Worm (Caenorhabditis elegans) whole organism, L4 larva: Measurements from ENCODE around the gene inx-3.

Experiments used
- D1046.2 ChIP-seq: fragments of 200-800 bp; sonication (Bioruptor generic); IDR thresholded peaks from 2 replicates; pipeline ENCODE4 v1.3.6; 2022; ENCODE audit warnings: missing genetic modification characterization, missing compliant biosample characterization
- F44E2.7 ChIP-seq: fragments of 200-800 bp; sonication (Bioruptor generic); IDR thresholded peaks from 2 replicates; pipeline ENCODE4 v2.1.2; 2022; ENCODE audit warnings: missing genetic modification characterization, missing compliant biosample characterization
- R02D3.7 ChIP-seq: fragments of 150-350 bp; sonication (generic microtip); optimal IDR thresholded peaks from 3 replicates; lab custom pipeline; 2014; ENCODE audit warnings: missing biosample characterization, missing genetic modification characterization
- T20F7.1 ChIP-seq: fragments of 200-800 bp; sonication (Bioruptor generic); optimal IDR thresholded peaks from 2 replicates; lab custom pipeline; 2018; ENCODE audit warnings: mild to moderate bottlenecking, missing genetic modification characterization, missing compliant biosample characterization
- T26A8.4 ChIP-seq: fragments of 200-800 bp; sonication (Bioruptor generic); IDR thresholded peaks from 2 replicates; pipeline ENCODE4 v1.3.6; 2022; ENCODE audit warnings: missing genetic modification characterization, missing compliant biosample characterization
- Y75B8A.6 ChIP-seq: fragments of 200-800 bp; sonication (Bioruptor generic); IDR thresholded peaks from 2 replicates; pipeline ENCODE4 v1.3.6; 2022; ENCODE audit warnings: missing genetic modification reagents, missing genetic modification characterization, missing compliant biosample characterization
- aha-1 ChIP-seq: fragments of 150-350 bp; peaks from one replicate; lab custom pipeline; 2014; ENCODE audit warnings: missing biosample characterization, missing genetic modification characterization
- ama-1 ChIP-seq: fragments of 150-350 bp; optimal IDR thresholded peaks from 2 replicates; lab custom pipeline; 2014; ENCODE audit warnings: inconsistent platforms, mixed read lengths
- ceh-62 ChIP-seq: sonication (generic microtip); optimal IDR thresholded peaks from 2 replicates; lab custom pipeline; 2017; ENCODE audit warnings: missing biosample characterization, missing genetic modification characterization
- daf-16 ChIP-seq, 3 experiments: sonication (generic microtip); optimal IDR thresholded peaks; 2 replicates each; lab custom pipeline; 2016 to 2017; ENCODE audit warnings: missing genetic modification characterization in 3 of 3, missing genetic modification reagents in 3 of 3, mild to moderate bottlenecking in 2 of 3, missing compliant biosample characterization in 2 of 3, missing biosample characterization in 1 of 3, moderate library complexity in 1 of 3
- dmd-6 ChIP-seq: fragments of 200-800 bp; sonication (Bioruptor generic); IDR thresholded peaks from 2 replicates; pipeline ENCODE4 v1.3.6; 2022; ENCODE audit warnings: missing genetic modification reagents, missing genetic modification characterization, missing compliant biosample characterization
- dmd-8 ChIP-seq: fragments of 200-800 bp; sonication (Bioruptor generic); IDR thresholded peaks from 2 replicates; pipeline ENCODE4 v1.3.6; 2022; ENCODE audit warnings: missing genetic modification characterization, missing compliant biosample characterization
- dpl-1 ChIP-seq: fragments of 150-350 bp; optimal IDR thresholded peaks from 2 replicates; lab custom pipeline; 2014; ENCODE audit warnings: missing biosample characterization, missing genetic modification reagents, missing genetic modification characterization
- dve-1 ChIP-seq: sonication (generic microtip); optimal IDR thresholded peaks from 2 replicates; lab custom pipeline; 2017; ENCODE audit warnings: antibody characterized with exemption, mild to moderate bottlenecking, missing genetic modification characterization, missing compliant biosample characterization; ENCODE audit not compliant: insufficient read depth
- egl-43 ChIP-seq: fragments of 200-800 bp; sonication (Bioruptor generic); IDR thresholded peaks from 2 replicates; pipeline ENCODE4 v1.3.6; 2022; ENCODE audit warnings: missing genetic modification reagents, missing genetic modification characterization, missing compliant biosample characterization
- fos-1 ChIP-seq: fragments of 150-350 bp; optimal IDR thresholded peaks from 2 replicates; lab custom pipeline; 2014; ENCODE audit warnings: missing biosample characterization, missing genetic modification characterization
- hif-1 ChIP-seq, 2 experiments: sonication (generic microtip); optimal IDR thresholded peaks; 2 replicates each; lab custom pipeline; 2016 to 2017; ENCODE audit warnings: missing compliant biosample characterization in 2 of 2, missing genetic modification characterization in 2 of 2, missing genetic modification reagents in 2 of 2, missing genotype in 2 of 2, mild to moderate bottlenecking in 1 of 2
- hlh-30 ChIP-seq: sonication (generic microtip); optimal IDR thresholded peaks from 2 replicates; lab custom pipeline; 2017; ENCODE audit warnings: antibody characterized with exemption, mild to moderate bottlenecking, missing genetic modification characterization, missing compliant biosample characterization; ENCODE audit not compliant: insufficient read depth
- hmg-1.1 ChIP-seq: fragments of 200-800 bp; sonication (Bioruptor generic); IDR thresholded peaks from 2 replicates; pipeline ENCODE4 v1.3.6; 2022; ENCODE audit warnings: missing genetic modification reagents, missing genetic modification characterization, missing compliant biosample characterization
- lin-13 ChIP-seq: fragments of 150-350 bp; optimal IDR thresholded peaks from 2 replicates; lab custom pipeline; 2014; ENCODE audit warnings: missing biosample characterization, missing genetic modification reagents, missing genetic modification characterization
- lin-15B ChIP-seq: fragments of 150-350 bp; sonication (generic microtip); optimal IDR thresholded peaks from 3 replicates; lab custom pipeline; 2014; ENCODE audit warnings: missing biosample characterization, missing genetic modification characterization
- lin-38 ChIP-seq: fragments of 200-800 bp; sonication (Bioruptor generic); IDR thresholded peaks from 2 replicates; pipeline ENCODE4 v1.3.6; 2022; ENCODE audit warnings: missing genetic modification reagents, missing genetic modification characterization, missing compliant biosample characterization
- lir-3 ChIP-seq: sonication (generic microtip); optimal IDR thresholded peaks from 2 replicates; lab custom pipeline; 2016; ENCODE audit warnings: mild to moderate bottlenecking, missing genetic modification characterization, missing compliant biosample characterization
- lsy-2 ChIP-seq, 2 experiments: fragments of 150-350 bp in 1 of 2; sonication (generic microtip) in 1 of 2; optimal IDR thresholded peaks; 2 replicates each; lab custom pipeline; 2014 to 2017; ENCODE audit warnings: missing biosample characterization in 2 of 2, missing genetic modification characterization in 2 of 2
- madf-9 ChIP-seq: fragments of 200-800 bp; sonication (Bioruptor generic); conservative IDR thresholded peaks from 2 replicates; pipeline ENCODE4 v1.3.6; 2022; ENCODE audit warnings: missing genetic modification reagents, missing genetic modification characterization, missing compliant biosample characterization
- mdt-29 ChIP-seq: fragments of 200-800 bp; sonication (Bioruptor generic); IDR thresholded peaks from 2 replicates; pipeline ENCODE4 v1.3.6; 2022; ENCODE audit warnings: missing genetic modification reagents, missing genetic modification characterization, missing compliant biosample characterization
- mep-1 ChIP-seq: fragments of 150-350 bp; sonication (generic microtip); optimal IDR thresholded peaks from 3 replicates; lab custom pipeline; 2014; ENCODE audit warnings: missing biosample characterization, missing genetic modification characterization
- mes-2 ChIP-seq: sonication (generic microtip); optimal IDR thresholded peaks from 2 replicates; lab custom pipeline; 2016; ENCODE audit warnings: missing genotype, mild to moderate bottlenecking, missing genetic modification characterization, missing compliant biosample characterization; ENCODE audit not compliant: poor library complexity, severe bottlenecking
- mxl-2 ChIP-seq: fragments of 200-800 bp; sonication (Bioruptor generic); conservative IDR thresholded peaks from 2 replicates; pipeline ENCODE4 v1.3.6; 2022; ENCODE audit warnings: missing genetic modification reagents, missing genetic modification characterization, missing compliant biosample characterization
- mxl-3 ChIP-seq: fragments of 200-800 bp; sonication (Bioruptor generic); optimal IDR thresholded peaks from 2 replicates; lab custom pipeline; 2018; ENCODE audit warnings: mild to moderate bottlenecking, missing genetic modification characterization, missing compliant biosample characterization
- nhr-102 ChIP-seq: sonication (generic microtip); optimal IDR thresholded peaks from 2 replicates; lab custom pipeline; 2016; ENCODE audit warnings: mild to moderate bottlenecking, missing genetic modification characterization, moderate library complexity, missing compliant biosample characterization
- nhr-11 ChIP-seq: fragments of 150-350 bp; optimal IDR thresholded peaks from 2 replicates; lab custom pipeline; 2014; ENCODE audit warnings: missing biosample characterization, missing genetic modification characterization
- nhr-28 ChIP-seq: fragments of 150-350 bp; optimal IDR thresholded peaks from 2 replicates; lab custom pipeline; 2014; ENCODE audit warnings: missing biosample characterization, missing genetic modification characterization
- nhr-6 ChIP-seq: fragments of 150-350 bp; optimal IDR thresholded peaks from 2 replicates; lab custom pipeline; 2014; ENCODE audit warnings: missing biosample characterization, missing genetic modification characterization
- pha-4 ChIP-seq, 2 experiments: fragments of 150-350 bp in 1 of 2; fragments of 200-800 bp in 1 of 2; sonication (Bioruptor generic) in 1 of 2; IDR thresholded peaks in 1 of 2; optimal IDR thresholded peaks in 1 of 2; 2 replicates each; pipeline versions ENCODE4 v1.3.6 to Lab custom; 2014 to 2022; ENCODE audit warnings: missing genetic modification characterization in 2 of 2, missing genetic modification reagents in 2 of 2, missing biosample characterization in 1 of 2, missing compliant biosample characterization in 1 of 2
- rbr-2 ChIP-seq: sonication (generic microtip); optimal IDR thresholded peaks from 2 replicates; lab custom pipeline; 2016; ENCODE audit warnings: missing genotype, missing genetic modification characterization, missing compliant biosample characterization
- saeg-2 ChIP-seq: fragments of 200-800 bp; sonication (Bioruptor generic); IDR thresholded peaks from 2 replicates; pipeline ENCODE4 v1.3.6; 2022; ENCODE audit warnings: missing genetic modification reagents, missing genetic modification characterization, missing compliant biosample characterization
- set-16 ChIP-seq: fragments of 200-800 bp; sonication (Bioruptor generic); IDR thresholded peaks from 2 replicates; pipeline ENCODE4 v1.3.6; 2022; ENCODE audit warnings: missing genetic modification reagents, missing genetic modification characterization, missing compliant biosample characterization
- spr-1 ChIP-seq: sonication (generic microtip); optimal IDR thresholded peaks from 2 replicates; lab custom pipeline; 2016; ENCODE audit warnings: mild to moderate bottlenecking, missing genetic modification characterization, missing compliant biosample characterization
- spr-3 ChIP-seq: fragments of 200-800 bp; sonication (Bioruptor generic); optimal IDR thresholded peaks from 2 replicates; lab custom pipeline; 2018; ENCODE audit warnings: mild to moderate bottlenecking, missing genetic modification characterization, missing compliant biosample characterization
- unc-130 ChIP-seq: sonication (generic microtip); optimal IDR thresholded peaks from 2 replicates; lab custom pipeline; 2016; ENCODE audit warnings: missing genetic modification reagents, missing genetic modification characterization, missing compliant biosample characterization
- unc-62 ChIP-seq, 3 experiments: fragments of 150-350 bp in 1 of 3; sonication (generic microtip); optimal IDR thresholded peaks in 2 of 3; peaks in 1 of 3; 1 replicate in 1 of 3; 2 replicates in 2 of 3; lab custom pipeline; 2014 to 2017; ENCODE audit warnings: missing biosample characterization in 3 of 3, missing genetic modification characterization in 3 of 3, missing genetic modification reagents in 3 of 3, missing genotype in 1 of 3
- vab-7 ChIP-seq: fragments of 200-800 bp; sonication (Bioruptor generic); IDR thresholded peaks from 2 replicates; pipeline ENCODE4 v1.3.6; 2022; ENCODE audit warnings: missing genetic modification reagents, missing genetic modification characterization, missing compliant biosample characterization
- zfp-2 ChIP-seq: sonication (generic microtip); optimal IDR thresholded peaks from 2 replicates; lab custom pipeline; 2016; ENCODE audit warnings: mild to moderate bottlenecking, missing genetic modification characterization, missing compliant biosample characterization

The inx-3 gene

ce11 chrX:5995613-5996206 is at the start of gene inx-3:
inx-3 (plus strand) TSS chrX:5996156.
- TF ChIP-seq egl-43 (GFP tag; lab: Robert Waterston, UW) (0 out of 2 replicates have a peak, but pooled peaks have one; percentile 33), aha-1 (peak; percentile 25), set-16 (peak; percentile 62; the same call in 1 of the 2 replicates), saeg-2 (GFP tag; lab: Robert Waterston, UW) (no peak), spr-1 (tag; lab: Kevin White, UChicago) (no peak), lin-13 (GFP tag; lab: Kevin White, UChicago) (no peak), T20F7.1 (no peak), unc-130 (GFP tag; lab: Kevin White, UChicago) (no peak), mes-2 (tag; lab: Kevin White, UChicago) (no peak)

ce11 chrX:5948769-5949168 is 47.2 kb upstream of the inx-3 start, which contains the start of gene mig-23:
mig-23 (minus strand) TSS chrX:5948869.
- no peak for TF ChIP-seq lir-3
- TF ChIP-seq R02D3.7: no peak
- no peak for TF ChIP-seq madf-9 (GFP tag; lab: Robert Waterston, UW)

ce11 chrX:5953174-5953573 is 42.8 kb upstream of the inx-3 start, which contains the start of the genes R07E4.5 and R07E4.3:
R07E4.5 (minus strand) TSS chrX:5953174.
R07E4.3 (plus strand) TSS chrX:5953458.
- peak; percentile 63 for TF ChIP-seq rbr-2 (tag; lab: Kevin White, UChicago)
- TF ChIP-seq mxl-2 (GFP tag; lab: Robert Waterston, UW): no peak
- TF ChIP-seq hlh-30: peak; percentile 73
- no peak for TF ChIP-seq fos-1
- peak; percentile 13 for TF ChIP-seq lin-13 (GFP tag; lab: Kevin White, UChicago)
- no peak for TF ChIP-seq dmd-8
- no peak for TF ChIP-seq lin-15B
- peak; percentile 58 for TF ChIP-seq nhr-6 (tag; lab: Kevin White, UChicago)
- TF ChIP-seq lin-38 (GFP tag; lab: Robert Waterston, UW): peak; percentile 95
- peak; percentile 68 for TF ChIP-seq dve-1 (tag; lab: Kevin White, UChicago)
- no peak for TF ChIP-seq ama-1 (lab: Kevin White, UChicago)
- no peak for TF ChIP-seq spr-3
- no peak for TF ChIP-seq mdt-29 (GFP tag; lab: Robert Waterston, UW)
- no peak for TF ChIP-seq nhr-102 (tag; lab: Kevin White, UChicago)
- TF ChIP-seq nhr-11 (tag; lab: Kevin White, UChicago): peak; percentile 53
- TF ChIP-seq saeg-2 (GFP tag; lab: Robert Waterston, UW): no peak
- TF ChIP-seq vab-7 (GFP tag; lab: Robert Waterston, UW): no peak
- TF ChIP-seq dmd-6 (GFP tag; lab: Robert Waterston, UW): peak; percentile 23; the same call in 1 of the 2 replicates
- TF ChIP-seq T26A8.4 (GFP tag; lab: Robert Waterston, UW): no peak
- TF ChIP-seq madf-9 (GFP tag; lab: Robert Waterston, UW): no peak
- no peak for TF ChIP-seq zfp-2
- TF ChIP-seq pha-4 (GFP tag; IDR thresholded peaks at IDR 0.05; lab: Robert Waterston, UW): no peak
- TF ChIP-seq pha-4 (tag; optimal IDR thresholded peaks at IDR 0.05; lab: Kevin White, UChicago): no peak
- TF ChIP-seq lir-3: no peak
- peak in 1 of 2 experiments; percentile 83 for TF ChIP-seq lsy-2 (tag; optimal IDR thresholded peaks at IDR 0.05; lab: Kevin White, UChicago)
- TF ChIP-seq F44E2.7 (GFP tag; lab: Robert Waterston, UW): no peak
- peak in 1 of 2 experiments; percentile 22 for TF ChIP-seq hif-1 (tag; optimal IDR thresholded peaks at IDR 0.05; lab: Kevin White, UChicago)
- no peak for TF ChIP-seq ceh-62
- peak; percentile 57 for TF ChIP-seq nhr-28 (tag; lab: Kevin White, UChicago)
- peak; percentile 65 for TF ChIP-seq dpl-1 (GFP tag; lab: Kevin White, UChicago)
- no peak for TF ChIP-seq Y75B8A.6 (GFP tag; lab: Robert Waterston, UW)
- peak; percentile 72 for TF ChIP-seq hmg-1.1
- peak; percentile 2 for TF ChIP-seq mxl-3
- no peak for TF ChIP-seq daf-16 (GFP tag; optimal IDR thresholded peaks at IDR 0.05; lab: Kevin White, UChicago)
- TF ChIP-seq daf-16 (tag; optimal IDR thresholded peaks at IDR 0.05; lab: Kevin White, UChicago): peak; percentile 45
- peak in 1 of 2 experiments; percentile 90 for TF ChIP-seq unc-62 (GFP tag; optimal IDR thresholded peaks at IDR 0.05 in 1 of 2; lab: Kevin White, UChicago)
- no peak for TF ChIP-seq unc-62 (tag; optimal IDR thresholded peaks at IDR 0.05; lab: Kevin White, UChicago)
- 0 out of 2 replicates have a peak, but pooled peaks have one; percentile 29 for TF ChIP-seq D1046.2 (GFP tag; lab: Robert Waterston, UW)
- TF ChIP-seq mep-1 (tag; lab: Kevin White, UChicago): peak; percentile 81
- no peak for TF ChIP-seq egl-43 (GFP tag; lab: Robert Waterston, UW)
- TF ChIP-seq aha-1: peak; percentile 89
- no peak for TF ChIP-seq set-16
